Worm (Caenorhabditis elegans) whole organism, L4 larva: ENCODE results near the gene gop-1.

Experiments
- F37D6.2 ChIP-seq: sonication (generic microtip); optimal IDR thresholded peaks from 2 replicates; lab custom pipeline; 2016; ENCODE audit warnings: mild to moderate bottlenecking, missing genetic modification characterization, missing compliant biosample characterization
- F49E8.2 ChIP-seq: sonication (generic microtip); optimal IDR thresholded peaks from 2 replicates; lab custom pipeline; 2016; ENCODE audit warnings: missing compliant biosample characterization, mild to moderate bottlenecking, missing genetic modification characterization, borderline replicate concordance
- T20F7.1 ChIP-seq: fragments of 200-800 bp; sonication (Bioruptor generic); optimal IDR thresholded peaks from 2 replicates; lab custom pipeline; 2018; ENCODE audit warnings: mild to moderate bottlenecking, missing genetic modification characterization, missing compliant biosample characterization
- Y48G9A.11 ChIP-seq: fragments of 200-800 bp; sonication (Bioruptor generic); IDR thresholded peaks from 2 replicates; pipeline ENCODE4 v1.3.6; 2022; ENCODE audit warnings: missing genetic modification reagents, missing genetic modification characterization, missing compliant biosample characterization
- aha-1 ChIP-seq: fragments of 150-350 bp; peaks from one replicate; lab custom pipeline; 2014; ENCODE audit warnings: missing biosample characterization, missing genetic modification characterization
- ama-1 ChIP-seq: fragments of 150-350 bp; optimal IDR thresholded peaks from 2 replicates; lab custom pipeline; 2014; ENCODE audit warnings: inconsistent platforms, mixed read lengths
- dmd-6 ChIP-seq: fragments of 200-800 bp; sonication (Bioruptor generic); IDR thresholded peaks from 2 replicates; pipeline ENCODE4 v1.3.6; 2022; ENCODE audit warnings: missing genetic modification reagents, missing genetic modification characterization, missing compliant biosample characterization
- dve-1 ChIP-seq: sonication (generic microtip); optimal IDR thresholded peaks from 2 replicates; lab custom pipeline; 2017; ENCODE audit warnings: antibody characterized with exemption, mild to moderate bottlenecking, missing genetic modification characterization, missing compliant biosample characterization; ENCODE audit not compliant: insufficient read depth
- egl-43 ChIP-seq: fragments of 200-800 bp; sonication (Bioruptor generic); IDR thresholded peaks from 2 replicates; pipeline ENCODE4 v1.3.6; 2022; ENCODE audit warnings: missing genetic modification reagents, missing genetic modification characterization, missing compliant biosample characterization
- fkh-10 ChIP-seq: fragments of 150-350 bp; optimal IDR thresholded peaks from 2 replicates; lab custom pipeline; 2014; ENCODE audit warnings: missing biosample characterization, missing genetic modification reagents, missing genetic modification characterization
- hlh-11 ChIP-seq: fragments of 200-800 bp; sonication (Bioruptor generic); optimal IDR thresholded peaks from 2 replicates; lab custom pipeline; 2018; ENCODE audit warnings: mild to moderate bottlenecking, missing genetic modification characterization, missing compliant biosample characterization
- lin-1 ChIP-seq: fragments of 200-800 bp; sonication (Bioruptor generic); IDR thresholded peaks from 2 replicates; pipeline ENCODE4 v1.3.6; 2022; ENCODE audit warnings: missing genetic modification reagents, missing genetic modification characterization, missing compliant biosample characterization
- lin-15B ChIP-seq: fragments of 150-350 bp; sonication (generic microtip); optimal IDR thresholded peaks from 3 replicates; lab custom pipeline; 2014; ENCODE audit warnings: missing biosample characterization, missing genetic modification characterization
- lin-29 ChIP-seq: fragments of 200-800 bp; sonication (Bioruptor generic); IDR thresholded peaks from 2 replicates; pipeline ENCODE4 v1.3.6; 2022; ENCODE audit warnings: missing genetic modification reagents, missing genetic modification characterization, missing compliant biosample characterization
- lin-38 ChIP-seq: fragments of 200-800 bp; sonication (Bioruptor generic); IDR thresholded peaks from 2 replicates; pipeline ENCODE4 v1.3.6; 2022; ENCODE audit warnings: missing genetic modification reagents, missing genetic modification characterization, missing compliant biosample characterization
- lir-3 ChIP-seq: sonication (generic microtip); optimal IDR thresholded peaks from 2 replicates; lab custom pipeline; 2016; ENCODE audit warnings: mild to moderate bottlenecking, missing genetic modification characterization, missing compliant biosample characterization
- mdl-1 ChIP-seq, 2 experiments: fragments of 150-350 bp in 1 of 2; sonication (generic microtip) in 1 of 2; optimal IDR thresholded peaks; 2 replicates each; lab custom pipeline; 2014 to 2017; ENCODE audit warnings: missing biosample characterization in 2 of 2, missing genetic modification characterization in 2 of 2
- mdt-29 ChIP-seq: fragments of 200-800 bp; sonication (Bioruptor generic); IDR thresholded peaks from 2 replicates; pipeline ENCODE4 v1.3.6; 2022; ENCODE audit warnings: missing genetic modification reagents, missing genetic modification characterization, missing compliant biosample characterization
- mes-2 ChIP-seq: sonication (generic microtip); optimal IDR thresholded peaks from 2 replicates; lab custom pipeline; 2016; ENCODE audit warnings: missing genotype, mild to moderate bottlenecking, missing genetic modification characterization, missing compliant biosample characterization; ENCODE audit not compliant: poor library complexity, severe bottlenecking
- nhr-102 ChIP-seq: sonication (generic microtip); optimal IDR thresholded peaks from 2 replicates; lab custom pipeline; 2016; ENCODE audit warnings: mild to moderate bottlenecking, missing genetic modification characterization, moderate library complexity, missing compliant biosample characterization
- nhr-28 ChIP-seq: fragments of 150-350 bp; optimal IDR thresholded peaks from 2 replicates; lab custom pipeline; 2014; ENCODE audit warnings: missing biosample characterization, missing genetic modification characterization
- nhr-76 ChIP-seq: fragments of 150-350 bp; optimal IDR thresholded peaks from 2 replicates; lab custom pipeline; 2014; ENCODE audit warnings: missing biosample characterization, missing genetic modification characterization
- php-3 ChIP-seq: fragments of 200-800 bp; sonication (Bioruptor generic); IDR thresholded peaks from 2 replicates; pipeline ENCODE4 v1.3.6; 2022; ENCODE audit warnings: missing genetic modification reagents, missing genetic modification characterization, missing compliant biosample characterization
- pqm-1 ChIP-seq: sonication (generic microtip); optimal IDR thresholded peaks from 2 replicates; lab custom pipeline; 2017; ENCODE audit warnings: missing biosample characterization, missing genetic modification characterization
- set-16 ChIP-seq: fragments of 200-800 bp; sonication (Bioruptor generic); IDR thresholded peaks from 2 replicates; pipeline ENCODE4 v1.3.6; 2022; ENCODE audit warnings: missing genetic modification reagents, missing genetic modification characterization, missing compliant biosample characterization
- tra-1 ChIP-seq: fragments of 200-800 bp; sonication (Bioruptor generic); IDR thresholded peaks from 2 replicates; pipeline ENCODE4 v1.3.6; 2022; ENCODE audit warnings: missing genetic modification reagents, missing genetic modification characterization, missing compliant biosample characterization
- unc-62 ChIP-seq, 3 experiments: fragments of 150-350 bp in 1 of 3; sonication (generic microtip); optimal IDR thresholded peaks in 2 of 3; peaks in 1 of 3; 1 replicate in 1 of 3; 2 replicates in 2 of 3; lab custom pipeline; 2014 to 2017; ENCODE audit warnings: missing biosample characterization in 3 of 3, missing genetic modification characterization in 3 of 3, missing genetic modification reagents in 3 of 3, missing genotype in 1 of 3

Gene gop-1

DNA sequence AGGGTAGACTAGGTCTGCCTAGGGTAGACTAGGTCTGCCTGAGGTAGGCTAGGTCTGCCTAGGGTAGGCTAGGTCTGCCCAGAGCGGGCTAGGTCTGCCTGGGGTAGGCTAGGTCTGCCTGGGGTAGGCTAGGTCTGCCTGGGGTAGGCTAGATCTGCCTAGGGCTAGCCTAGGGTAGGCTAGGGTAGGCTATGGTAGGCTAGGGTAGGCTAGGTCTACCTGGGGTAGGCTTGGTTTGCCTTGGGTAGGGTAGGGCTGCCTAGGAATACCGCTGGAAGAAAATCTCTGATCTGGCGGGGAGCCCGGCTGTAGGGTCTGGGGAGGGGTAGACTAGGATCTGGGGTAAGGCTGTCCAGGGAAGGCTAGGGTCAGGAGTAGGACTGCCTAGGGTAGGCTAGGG, 31.2 kb downstream of the gop-1 start:
- no peak for TF ChIP-seq ama-1
- no peak for TF ChIP-seq lin-38 (GFP tag; lab: Robert Waterston, UW)
- TF ChIP-seq egl-43 (GFP tag; lab: Robert Waterston, UW), result 0 out of 2 replicates have a peak, but pooled peaks have one; percentile 26
- TF ChIP-seq set-16, result peak; percentile 75
- TF ChIP-seq mdl-1 (tag; optimal IDR thresholded peaks at IDR 0.05; lab: Kevin White, UChicago), result no peak
- TF ChIP-seq Y48G9A.11, result no peak

ce11 chrIII:5286205-5286604, 32.0 kb downstream of the gop-1 start, which contains the start of gene ZC395.11:
Gene ZC395.11, minus strand, starts transcription at chrIII:5286305.
- TF ChIP-seq lin-29 (GFP tag; lab: Robert Waterston, UW) (no peak), nhr-76 (tag; lab: Kevin White, UChicago) (no peak), F37D6.2 (tag; lab: Kevin White, UChicago) (no peak), T20F7.1 (GFP tag; lab: Kevin White, UChicago) (no peak), F49E8.2 (tag; lab: Kevin White, UChicago) (no peak)

- no peak for TF ChIP-seq lin-15B (tag; lab: Kevin White, UChicago)
- no peak for TF ChIP-seq lin-38 (GFP tag; lab: Robert Waterston, UW)
- peak; percentile 31 for TF ChIP-seq fkh-10 (GFP tag; lab: Kevin White, UChicago)
Measured at ce11 chrIII:5287877-5288276, 33.6 kb downstream of the gop-1 start, which contains the start of gene T15B12.1. Gene T15B12.1, plus strand, starts transcription at chrIII:5288177.

- TF ChIP-seq aha-1 (tag; lab: Kevin White, UChicago) (peak; percentile 26), F37D6.2 (tag; lab: Kevin White, UChicago) (no peak), unc-62 (GFP tag; optimal IDR thresholded peaks at IDR 0.05 in 1 of 2; lab: Kevin White, UChicago) (peak in 1 of 2 experiments; percentile 95), unc-62 (tag; optimal IDR thresholded peaks at IDR 0.05; lab: Kevin White, UChicago) (no peak), fkh-10 (GFP tag; lab: Kevin White, UChicago) (no peak)
Measured at ce11 chrIII:5290230-5290629, 36.0 kb downstream of the gop-1 start.

ce11 chrIII:5291281-5291680, 37.0 kb downstream of the gop-1 start:
- TF ChIP-seq ama-1 (no peak), tra-1 (GFP tag; lab: Robert Waterston, UW) (peak; percentile 47; the same call in 1 of the 2 replicates), nhr-28 (peak; percentile 34), mdt-29 (GFP tag; lab: Robert Waterston, UW) (no peak), nhr-102 (tag; lab: Kevin White, UChicago) (peak; percentile 13), unc-62 (GFP tag; optimal IDR thresholded peaks at IDR 0.05 in 1 of 2; lab: Kevin White, UChicago) (no peak), unc-62 (tag; optimal IDR thresholded peaks at IDR 0.05; lab: Kevin White, UChicago) (no peak), hlh-11 (peak; percentile 64), php-3 (GFP tag; lab: Robert Waterston, UW) (0 out of 2 replicates have a peak, but pooled peaks have one; percentile 33), lir-3 (tag; lab: Kevin White, UChicago) (no peak), F37D6.2 (tag; lab: Kevin White, UChicago) (no peak), lin-1 (peak; percentile 31; the same call in 1 of the 2 replicates), pqm-1 (tag; lab: Kevin White, UChicago) (peak; percentile 85), dmd-6 (GFP tag; lab: Robert Waterston, UW) (peak; percentile 64), dve-1 (tag; lab: Kevin White, UChicago) (peak; percentile 80)
- TF ChIP-seq, all 104 proteins: peak for 9

- TF ChIP-seq unc-62 (GFP tag; optimal IDR thresholded peaks at IDR 0.05 in 1 of 2; lab: Kevin White, UChicago), result peak in 1 of 2 experiments; percentile 92
- no peak for TF ChIP-seq unc-62 (tag; optimal IDR thresholded peaks at IDR 0.05; lab: Kevin White, UChicago)
- TF ChIP-seq mes-2 (tag; lab: Kevin White, UChicago), result no peak
Measured at ce11 chrIII:5294281-5294680, 40.0 kb downstream of the gop-1 start.
